In genomic region chr3L:11118627-11119395, dm6 we compare ENCODE assay signal across 5 fruit fly cellular contexts.
TF ChIP-seq lines count a peak whose summit lies in the region.

No protein-coding gene starts in this region.

TF ChIP-seq in whole organism, adult, 20 proteins besides CTCF, POLR2A, EP300 and RAD21 (continued from another document):
- TF ChIP-seq toe (GFP tag; optimal IDR thresholded peaks at IDR 0.05; lab: Kevin White, UChicago), result no peak
- no peak for TF ChIP-seq bab1 (GFP tag; optimal IDR thresholded peaks at IDR 0.05; lab: Kevin White, UChicago)
- no peak for TF ChIP-seq CG1620 (GFP tag; optimal IDR thresholded peaks at IDR 0.05; lab: Kevin White, UChicago)

TF ChIP-seq in whole organism, embryonic, 481 proteins besides CTCF, POLR2A, EP300 and RAD21 (continued from another document and continues in another):
- no peak for TF ChIP-seq Bgb (GFP tag; IDR thresholded peaks at IDR 0.05; lab: Robert Waterston, UW; ENCODE audit: partially characterized antibody)
- TF ChIP-seq kay (GFP tag; optimal IDR thresholded peaks at IDR 0.05; lab: Kevin White, UChicago), result peak; percentile 5
- TF ChIP-seq CG15514 (GFP tag; optimal IDR thresholded peaks at IDR 0.05; lab: Kevin White, UChicago), result peak; percentile 73
- TF ChIP-seq CG18262 (tag; optimal IDR thresholded peaks at IDR 0.05; lab: Kevin White, UChicago), result peak; percentile 30
- peak; percentile 26; the same call in 1 of the 2 replicates for TF ChIP-seq bbx (GFP tag; IDR thresholded peaks at IDR 0.05; lab: Robert Waterston, UW; ENCODE audit: partially characterized antibody)
- TF ChIP-seq lov (optimal IDR thresholded peaks at IDR 0.05; lab: Kevin White, UChicago), result no peak
- TF ChIP-seq lov (GFP tag; IDR thresholded peaks at IDR 0.05; lab: Robert Waterston, UW), result peak; percentile 84; the same call in 2 of the 3 replicates
- TF ChIP-seq Sin3A (optimal IDR thresholded peaks at IDR 0.05; lab: Kevin White, UChicago), result no peak
- TF ChIP-seq CG11398 (GFP tag; optimal IDR thresholded peaks at IDR 0.05; lab: Kevin White, UChicago), result peak; percentile 68
- peak; percentile 25; the same call in 1 of the 2 replicates for TF ChIP-seq CG4404 (GFP tag; IDR thresholded peaks at IDR 0.05; lab: Robert Waterston, UW)
- TF ChIP-seq CG10147 (GFP tag; optimal IDR thresholded peaks at IDR 0.05; lab: Kevin White, UChicago), result peak; percentile 69
- TF ChIP-seq stwl (tag; optimal IDR thresholded peaks at IDR 0.05; lab: Kevin White, UChicago), result peak; percentile 47
- TF ChIP-seq CG10979 (tag; optimal IDR thresholded peaks at IDR 0.05; lab: Kevin White, UChicago), result peak; percentile 26
- no peak for TF ChIP-seq Doc2 (GFP tag; IDR thresholded peaks at IDR 0.05; lab: Robert Waterston, UW)
- no peak for TF ChIP-seq CG6272 (GFP tag; IDR thresholded peaks at IDR 0.05; lab: Robert Waterston, UW)
- no peak for TF ChIP-seq oc (tag; optimal IDR thresholded peaks at IDR 0.05; lab: Kevin White, UChicago)
- peak; percentile 70 for TF ChIP-seq CG33213 (GFP tag; optimal IDR thresholded peaks at IDR 0.05; lab: Kevin White, UChicago)
- TF ChIP-seq Camta (GFP tag; optimal IDR thresholded peaks at IDR 0.05; lab: Kevin White, UChicago), result peak; percentile 77
- TF ChIP-seq sens (GFP tag; lab: Kevin White, UChicago), result peak; percentile 87
- peak; percentile 76 for TF ChIP-seq CG18619 (GFP tag; optimal IDR thresholded peaks at IDR 0.05; lab: Kevin White, UChicago)
- TF ChIP-seq CrebB (tag; optimal IDR thresholded peaks at IDR 0.05; lab: Kevin White, UChicago), result peak; percentile 88
- TF ChIP-seq CG17385 (GFP tag; optimal IDR thresholded peaks at IDR 0.05; lab: Kevin White, UChicago), result peak; percentile 68
- no peak for TF ChIP-seq TFAM (GFP tag; optimal IDR thresholded peaks at IDR 0.05; lab: Kevin White, UChicago)
- peak; percentile 91 for TF ChIP-seq CG1233 (GFP tag; optimal IDR thresholded peaks at IDR 0.05; lab: Kevin White, UChicago)
- TF ChIP-seq ci (GFP tag; IDR thresholded peaks at IDR 0.05; lab: Robert Waterston, UW), result peak; percentile 92
- no peak for TF ChIP-seq HLH4C (GFP tag; IDR thresholded peaks at IDR 0.05; lab: Robert Waterston, UW; ENCODE audit: partially characterized antibody)
- TF ChIP-seq CG15696 (tag; optimal IDR thresholded peaks at IDR 0.05; lab: Kevin White, UChicago), result peak; percentile 88
- TF ChIP-seq dmrt11E (tag; optimal IDR thresholded peaks at IDR 0.05; lab: Kevin White, UChicago), result peak; percentile 44
- no peak for TF ChIP-seq toy (GFP tag; IDR thresholded peaks at IDR 0.05; lab: Robert Waterston, UW)
- peak; percentile 26 for TF ChIP-seq CG9797 (GFP tag; optimal IDR thresholded peaks at IDR 0.05; lab: Kevin White, UChicago)
- TF ChIP-seq CG6654 (GFP tag; optimal IDR thresholded peaks at IDR 0.05; lab: Kevin White, UChicago), result no peak
- TF ChIP-seq gem (tag; optimal IDR thresholded peaks at IDR 0.05; lab: Kevin White, UChicago), result peak; percentile 63

TF ChIP-seq in whole organism, prepupa, 60 proteins besides CTCF, POLR2A, EP300 and RAD21 (continued from another document and continues in another):
- TF ChIP-seq fkh (GFP tag; optimal IDR thresholded peaks at IDR 0.05; lab: Kevin White, UChicago) (peak; percentile 100), Gug (GFP tag; IDR thresholded peaks at IDR 0.05; lab: Robert Waterston, UW) (no peak; the same call in 1 of the 2 replicates), Eip93F (GFP tag; optimal IDR thresholded peaks at IDR 0.05; lab: Kevin White, UChicago) (no peak), Blimp-1 (GFP tag; optimal IDR thresholded peaks at IDR 0.05; lab: Kevin White, UChicago) (no peak), Met (GFP tag; optimal IDR thresholded peaks at IDR 0.05; lab: Kevin White, UChicago) (no peak), acj6 (GFP tag; optimal IDR thresholded peaks at IDR 0.05; lab: Kevin White, UChicago) (no peak), Ets21C (GFP tag; optimal IDR thresholded peaks at IDR 0.05; lab: Kevin White, UChicago) (no peak), esn (GFP tag; optimal IDR thresholded peaks at IDR 0.05; lab: Kevin White, UChicago) (no peak), pdm3 (GFP tag; optimal IDR thresholded peaks at IDR 0.05; lab: Kevin White, UChicago) (no peak), Hr39 (GFP tag; optimal IDR thresholded peaks at IDR 0.05; lab: Kevin White, UChicago) (no peak), CG10669 (GFP tag; optimal IDR thresholded peaks at IDR 0.05; lab: Kevin White, UChicago) (no peak), ss (GFP tag; optimal IDR thresholded peaks at IDR 0.05; lab: Kevin White, UChicago) (peak; percentile 61 to 70), CG31627 (GFP tag; optimal IDR thresholded peaks at IDR 0.05; lab: Kevin White, UChicago) (no peak), Eip75B (GFP tag; optimal IDR thresholded peaks at IDR 0.05; lab: Kevin White, UChicago) (no peak), CG11762 (GFP tag; optimal IDR thresholded peaks at IDR 0.05; lab: Kevin White, UChicago; ENCODE audit: insufficient read depth) (no peak), CG8119 (GFP tag; IDR thresholded peaks at IDR 0.05; lab: Robert Waterston, UW) (peak; percentile 72), fd85E (GFP tag; optimal IDR thresholded peaks at IDR 0.05; lab: Kevin White, UChicago) (no peak), CG8632 (GFP tag; optimal IDR thresholded peaks at IDR 0.05; lab: Kevin White, UChicago) (peak; percentile 4), spab (GFP tag; optimal IDR thresholded peaks at IDR 0.05; lab: Kevin White, UChicago) (no peak), CG15336 (GFP tag; IDR thresholded peaks at IDR 0.05; lab: Robert Waterston, UW) (peak; percentile 60), dsx (GFP tag; optimal IDR thresholded peaks at IDR 0.05; lab: Kevin White, UChicago; ENCODE audit: poor library complexity, severe bottlenecking) (peak; percentile 6), CG9139 (GFP tag; optimal IDR thresholded peaks at IDR 0.05; lab: Kevin White, UChicago) (peak; percentile 51), CG34406 (GFP tag; optimal IDR thresholded peaks at IDR 0.05; lab: Kevin White, UChicago) (no peak), CG6163 (GFP tag; IDR thresholded peaks at IDR 0.05; lab: Robert Waterston, UW) (peak; percentile 56; the same call in 1 of the 3 replicates), CG11902 (GFP tag; optimal IDR thresholded peaks at IDR 0.05; lab: Kevin White, UChicago) (no peak), Hr4 (GFP tag; optimal IDR thresholded peaks at IDR 0.05; lab: Kevin White, UChicago) (peak; percentile 8), CG7368 (GFP tag; optimal IDR thresholded peaks at IDR 0.05; lab: Kevin White, UChicago) (no peak), salr (GFP tag; optimal IDR thresholded peaks at IDR 0.05; lab: Kevin White, UChicago) (peak in 1 of 2 experiments; percentile 23), Ets96B (tag; optimal IDR thresholded peaks at IDR 0.05; lab: Kevin White, UChicago) (no peak), CG11294 (GFP tag; IDR thresholded peaks at IDR 0.05; lab: Robert Waterston, UW) (no peak), CG6792 (GFP tag; optimal IDR thresholded peaks at IDR 0.05; lab: Kevin White, UChicago) (no peak), OdsH (GFP tag; optimal IDR thresholded peaks at IDR 0.05; lab: Kevin White, UChicago) (peak; percentile 16), topi (GFP tag; optimal IDR thresholded peaks at IDR 0.05; lab: Kevin White, UChicago) (peak; percentile 6), CG3919 (GFP tag; optimal IDR thresholded peaks at IDR 0.05; lab: Kevin White, UChicago) (no peak)

TF ChIP-seq in whole organism, pupa, 21 proteins besides CTCF, POLR2A, EP300 and RAD21 (continued from another document):
- peak; percentile 59; the same call in 2 of the 3 replicates for TF ChIP-seq CG4496 (GFP tag; IDR thresholded peaks at IDR 0.05; lab: Robert Waterston, UW)
TF ChIP-seq in whole organism, pupa: peak in this region for 10.

TF ChIP-seq in whole organism, wandering third instar larva, 38 proteins besides CTCF, POLR2A, EP300 and RAD21 (continued from another document):
- TF ChIP-seq usp (GFP tag; optimal IDR thresholded peaks at IDR 0.05; lab: Kevin White, UChicago) (no peak), CG32264 (GFP tag; optimal IDR thresholded peaks at IDR 0.05; lab: Kevin White, UChicago) (no peak), Myc (optimal IDR thresholded peaks at IDR 0.05; lab: Kevin White, UChicago) (no peak), N (GFP tag; optimal IDR thresholded peaks at IDR 0.05; lab: Kevin White, UChicago) (no peak), Jra (GFP tag; optimal IDR thresholded peaks at IDR 0.05; lab: Kevin White, UChicago) (peak; percentile 6), foxo (GFP tag; optimal IDR thresholded peaks at IDR 0.05; lab: Kevin White, UChicago) (peak in 1 of 2 experiments; percentile 25), Sp1 (GFP tag; optimal IDR thresholded peaks at IDR 0.05; lab: Kevin White, UChicago) (peak; percentile 16), GATAd (GFP tag; optimal IDR thresholded peaks at IDR 0.05; lab: Kevin White, UChicago) (no peak), CG9705 (GFP tag; optimal IDR thresholded peaks at IDR 0.05; lab: Kevin White, UChicago) (peak; percentile 23), Vsx2 (GFP tag; optimal IDR thresholded peaks at IDR 0.05; lab: Kevin White, UChicago; ENCODE audit: partially characterized antibody) (no peak), brk (GFP tag; optimal IDR thresholded peaks at IDR 0.05; lab: Kevin White, UChicago) (no peak), pan (optimal IDR thresholded peaks at IDR 0.05; lab: Kevin White, UChicago) (no peak), psq (GFP tag; optimal IDR thresholded peaks at IDR 0.05; lab: Kevin White, UChicago) (peak; percentile 46), woc (GFP tag; optimal IDR thresholded peaks at IDR 0.05; lab: Kevin White, UChicago) (no peak), Rel (GFP tag; optimal IDR thresholded peaks at IDR 0.05; lab: Kevin White, UChicago) (no peak), Rel (tag; optimal IDR thresholded peaks at IDR 0.05; lab: Kevin White, UChicago) (no peak), sv (GFP tag; optimal IDR thresholded peaks at IDR 0.05; lab: Kevin White, UChicago) (peak; percentile 34)
